Worm (Caenorhabditis elegans) whole organism, young adult: Measurements from ENCODE around the gene C08F1.6.

Experiments used
- B0035.1 ChIP-seq: sonication (generic microtip); optimal IDR thresholded peaks from 2 replicates; lab custom pipeline; 2016; ENCODE audit warnings: missing genetic modification characterization, mild to moderate bottlenecking, missing compliant biosample characterization, missing genotype, missing genetic modification reagents
- B0261.1 ChIP-seq: sonication (generic microtip); optimal IDR thresholded peaks from 2 replicates; lab custom pipeline; 2016; ENCODE audit warnings: mild to moderate bottlenecking, missing genetic modification characterization, moderate library complexity, missing compliant biosample characterization
- B0336.3 ChIP-seq: fragments of 200-800 bp; sonication (Bioruptor generic); IDR thresholded peaks from 2 replicates; pipeline ENCODE4 v1.3.6; 2022; ENCODE audit warnings: missing genetic modification characterization, missing compliant biosample characterization
- C17E4.6 ChIP-seq: fragments of 200-800 bp; sonication (Bioruptor generic); IDR thresholded peaks from 2 replicates; pipeline ENCODE4 v1.3.6; 2022; ENCODE audit warnings: missing genetic modification reagents, missing genetic modification characterization, missing compliant biosample characterization
- K12H6.12 ChIP-seq: fragments of 200-800 bp; sonication (Bioruptor generic); optimal IDR thresholded peaks from 2 replicates; lab custom pipeline; 2018; ENCODE audit warnings: mild to moderate bottlenecking, missing genetic modification characterization, missing compliant biosample characterization
- T26A5.8 ChIP-seq: sonication (generic microtip); optimal IDR thresholded peaks from 2 replicates; lab custom pipeline; 2016; ENCODE audit warnings: missing genetic modification characterization, missing compliant biosample characterization
- Y95B8A.8 ChIP-seq: fragments of 200-800 bp; sonication (Bioruptor generic); IDR thresholded peaks from 2 replicates; pipeline ENCODE4 v1.3.6; 2022; ENCODE audit warnings: missing genetic modification reagents, missing genetic modification characterization, missing compliant biosample characterization
- ZK185.1 ChIP-seq: sonication (generic microtip); optimal IDR thresholded peaks from 2 replicates; lab custom pipeline; 2016; ENCODE audit warnings: mild to moderate bottlenecking, missing genetic modification characterization, missing compliant biosample characterization; ENCODE audit not compliant: poor library complexity, severe bottlenecking
- akir-1 ChIP-seq: fragments of 200-800 bp; sonication (Bioruptor generic); optimal IDR thresholded peaks from 2 replicates; lab custom pipeline; 2018; ENCODE audit warnings: mild to moderate bottlenecking, missing genetic modification characterization, moderate library complexity, missing compliant biosample characterization
- atf-7 ChIP-seq: sonication (generic microtip); optimal IDR thresholded peaks from 2 replicates; lab custom pipeline; 2017; ENCODE audit warnings: mild to moderate bottlenecking, missing genetic modification characterization, missing compliant biosample characterization
- athp-1 ChIP-seq: sonication (generic microtip); optimal IDR thresholded peaks from 2 replicates; lab custom pipeline; 2017; ENCODE audit warnings: mild to moderate bottlenecking, missing genetic modification characterization, missing compliant biosample characterization
- attf-6 ChIP-seq: fragments of 200-800 bp; sonication (Bioruptor generic); IDR thresholded peaks from 2 replicates; pipeline ENCODE4 v1.3.6; 2022; ENCODE audit warnings: missing genetic modification reagents, missing genetic modification characterization, missing compliant biosample characterization
- cebp-1 ChIP-seq, 2 experiments: fragments of 200-800 bp in 1 of 2; sonication (Bioruptor generic) in 1 of 2; sonication (generic microtip) in 1 of 2; IDR thresholded peaks in 1 of 2; optimal IDR thresholded peaks in 1 of 2; 2 replicates each; pipeline versions ENCODE4 v1.3.6 to Lab custom; 2017 to 2022; ENCODE audit warnings: missing compliant biosample characterization in 2 of 2, missing genetic modification characterization in 2 of 2, mild to moderate bottlenecking in 1 of 2, missing genetic modification reagents in 1 of 2, moderate library complexity in 1 of 2
- ceh-40 ChIP-seq: fragments of 200-800 bp; sonication (Bioruptor generic); IDR thresholded peaks from 2 replicates; pipeline ENCODE4 v1.3.6; 2022; ENCODE audit warnings: missing genetic modification characterization, missing compliant biosample characterization
- ceh-79 ChIP-seq: sonication (generic microtip); optimal IDR thresholded peaks from 2 replicates; lab custom pipeline; 2017; ENCODE audit warnings: mild to moderate bottlenecking, missing genetic modification characterization, missing compliant biosample characterization
- chd-7 ChIP-seq: sonication (generic microtip); optimal IDR thresholded peaks from 2 replicates; lab custom pipeline; 2016; ENCODE audit warnings: mild to moderate bottlenecking, missing genetic modification characterization, moderate library complexity, missing compliant biosample characterization
- dox-1 ChIP-seq: fragments of 200-800 bp; sonication (Bioruptor generic); IDR thresholded peaks from 2 replicates; pipeline ENCODE4 v1.3.6; 2022; ENCODE audit warnings: missing genetic modification reagents, missing genetic modification characterization, missing compliant biosample characterization
- efl-1 ChIP-seq: fragments of 150-350 bp; optimal IDR thresholded peaks from 2 replicates; lab custom pipeline; 2014; ENCODE audit warnings: missing biosample characterization, missing genetic modification reagents, missing genetic modification characterization
- fkh-3 ChIP-seq: sonication (generic microtip); optimal IDR thresholded peaks from 2 replicates; lab custom pipeline; 2016; ENCODE audit warnings: mild to moderate bottlenecking, missing genetic modification characterization, missing compliant biosample characterization
- him-1 ChIP-seq: sonication (generic microtip); optimal IDR thresholded peaks from 2 replicates; lab custom pipeline; 2016; ENCODE audit warnings: missing genotype, missing genetic modification reagents, missing genetic modification characterization, missing compliant biosample characterization
- hlh-26 ChIP-seq: fragments of 200-800 bp; sonication (Bioruptor generic); conservative IDR thresholded peaks from 2 replicates; pipeline ENCODE4 v1.3.6; 2022; ENCODE audit warnings: missing genetic modification reagents, missing genetic modification characterization, missing compliant biosample characterization
- hsf-1 ChIP-seq: fragments of 200-800 bp; sonication (Bioruptor generic); IDR thresholded peaks from 2 replicates; pipeline ENCODE4 v1.3.6; 2022; ENCODE audit warnings: missing genetic modification reagents, missing genetic modification characterization, missing compliant biosample characterization
- let-526 ChIP-seq: fragments of 200-800 bp; sonication (Bioruptor generic); IDR thresholded peaks from 2 replicates; pipeline ENCODE4 v1.3.6; 2022; ENCODE audit warnings: missing genetic modification reagents, missing genetic modification characterization, missing compliant biosample characterization
- lin-35 ChIP-seq, 3 experiments: fragments of 150-350 bp in 2 of 3; sonication (generic microtip) in 1 of 3; optimal IDR thresholded peaks; 2 replicates each; lab custom pipeline; 2014 to 2018; ENCODE audit warnings: missing biosample characterization in 3 of 3, missing genetic modification characterization in 3 of 3, missing genetic modification reagents in 3 of 3
- madf-3 ChIP-seq: fragments of 200-800 bp; sonication (Bioruptor generic); IDR thresholded peaks from 2 replicates; pipeline ENCODE4 v1.3.6; 2022; ENCODE audit warnings: missing genetic modification reagents, missing genetic modification characterization, missing compliant biosample characterization
- madf-8 ChIP-seq: fragments of 200-800 bp; sonication (Bioruptor generic); conservative IDR thresholded peaks from 2 replicates; pipeline ENCODE4 v1.3.6; 2022; ENCODE audit warnings: missing genetic modification reagents, missing genetic modification characterization, missing compliant biosample characterization
- mxl-1 ChIP-seq: sonication (generic microtip); optimal IDR thresholded peaks from 2 replicates; lab custom pipeline; 2016; ENCODE audit warnings: missing genetic modification characterization, missing compliant biosample characterization
- nhr-120 ChIP-seq: fragments of 200-800 bp; sonication (Bioruptor generic); IDR thresholded peaks from 2 replicates; pipeline ENCODE4 v1.3.6; 2022; ENCODE audit warnings: missing genetic modification characterization, missing compliant biosample characterization
- nhr-27 ChIP-seq: fragments of 200-800 bp; sonication (Bioruptor generic); optimal IDR thresholded peaks from 2 replicates; lab custom pipeline; 2018; ENCODE audit warnings: mild to moderate bottlenecking, missing genetic modification characterization, moderate library complexity, missing compliant biosample characterization
- nhr-90 ChIP-seq: sonication (generic microtip); optimal IDR thresholded peaks from 2 replicates; lab custom pipeline; 2016; ENCODE audit warnings: missing genotype, mild to moderate bottlenecking, missing genetic modification characterization, missing compliant biosample characterization
- pha-4 ChIP-seq: fragments of 150-350 bp; sonication (generic microtip); optimal IDR thresholded peaks from 2 replicates; lab custom pipeline; 2014; ENCODE audit warnings: missing biosample characterization, missing genetic modification reagents, missing genetic modification characterization
- rcor-1 ChIP-seq: fragments of 200-800 bp; sonication (Bioruptor generic); IDR thresholded peaks from 2 replicates; pipeline ENCODE4 v1.3.6; 2022; ENCODE audit warnings: missing genetic modification reagents, missing genetic modification characterization, missing compliant biosample characterization
- sdz-38 ChIP-seq: sonication (generic microtip); optimal IDR thresholded peaks from 2 replicates; lab custom pipeline; 2016; ENCODE audit warnings: missing genotype, missing genetic modification characterization, missing compliant biosample characterization
- sptf-2 ChIP-seq: fragments of 200-800 bp; sonication (Bioruptor generic); optimal IDR thresholded peaks from 2 replicates; lab custom pipeline; 2018; ENCODE audit warnings: mild to moderate bottlenecking, missing genetic modification characterization, missing compliant biosample characterization
- tbx-9 ChIP-seq: sonication (generic microtip); optimal IDR thresholded peaks from 2 replicates; lab custom pipeline; 2016; ENCODE audit warnings: borderline replicate concordance, missing genetic modification characterization, inconsistent platforms, missing compliant biosample characterization
- unc-62 ChIP-seq: fragments of 150-350 bp; optimal IDR thresholded peaks from 2 replicates; lab custom pipeline; 2014; ENCODE audit warnings: missing biosample characterization, missing genetic modification reagents, missing genetic modification characterization
- xnd-1 ChIP-seq: sonication (generic microtip); optimal IDR thresholded peaks from 2 replicates; lab custom pipeline; 2016; ENCODE audit warnings: missing genotype, missing genetic modification reagents, missing genetic modification characterization, missing compliant biosample characterization
- ztf-28 ChIP-seq: fragments of 200-800 bp; sonication (Bioruptor generic); IDR thresholded peaks from 2 replicates; pipeline ENCODE4 v1.3.6; 2022; ENCODE audit warnings: missing genetic modification reagents, missing genetic modification characterization, missing compliant biosample characterization

C08F1.6 gene

DNA sequence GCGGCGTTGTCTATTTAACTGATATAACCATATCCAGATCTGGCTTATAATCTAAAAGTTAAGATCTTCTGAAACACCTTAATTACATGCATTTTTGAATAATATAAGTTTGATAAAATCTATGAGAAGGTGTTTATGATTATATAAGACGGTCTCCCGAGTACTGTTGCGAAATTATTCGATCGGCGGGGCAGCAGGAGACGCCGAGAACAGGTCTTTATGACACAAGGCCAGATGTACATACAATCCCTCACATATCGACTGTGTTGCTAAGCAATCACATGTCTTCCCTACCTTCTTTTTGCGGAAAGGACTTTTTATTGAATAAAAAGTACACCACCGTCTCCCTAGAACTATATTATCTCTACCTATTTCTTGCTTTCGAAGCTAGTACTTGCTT, 31.4 kb downstream of the C08F1.6 start, which contains the start of gene fbxb-53:
fbxb-53 (plus strand) TSS at position 301 of the 400 bp plus-strand sequence.
- no peak for TF ChIP-seq akir-1 (GFP tag; lab: Kevin White, UChicago)
- TF ChIP-seq ceh-79 (tag; lab: Kevin White, UChicago): no peak
- TF ChIP-seq unc-62 (GFP tag; lab: Kevin White, UChicago): no peak
- TF ChIP-seq dox-1 (GFP tag; lab: Robert Waterston, UW): no peak
- TF ChIP-seq lin-35 (GFP tag; optimal IDR thresholded peaks at IDR 0.05; lab: Kevin White, UChicago): no peak
- TF ChIP-seq mxl-1 (tag; lab: Kevin White, UChicago): no peak
- no peak for TF ChIP-seq Y95B8A.8
- no peak for TF ChIP-seq attf-6

- no peak for TF ChIP-seq K12H6.12
- no peak for TF ChIP-seq Y95B8A.8
- no peak for TF ChIP-seq ztf-28 (GFP tag; lab: Robert Waterston, UW)
- TF ChIP-seq pha-4 (tag; lab: Kevin White, UChicago): no peak
- TF ChIP-seq hlh-26 (GFP tag; lab: Robert Waterston, UW): no peak
- TF ChIP-seq cebp-1 (GFP tag; IDR thresholded peaks at IDR 0.05; lab: Robert Waterston, UW): no peak
- no peak for TF ChIP-seq cebp-1 (tag; optimal IDR thresholded peaks at IDR 0.05; lab: Kevin White, UChicago)
- TF ChIP-seq sptf-2 (GFP tag; lab: Kevin White, UChicago): no peak
- no peak for TF ChIP-seq madf-8 (GFP tag; lab: Robert Waterston, UW)
- no peak for TF ChIP-seq chd-7 (tag; lab: Kevin White, UChicago)
- TF ChIP-seq ceh-40 (GFP tag; lab: Robert Waterston, UW): no peak
- no peak for TF ChIP-seq rcor-1 (GFP tag; lab: Robert Waterston, UW)
- no peak for TF ChIP-seq atf-7
- no peak for TF ChIP-seq athp-1
These were observed 31.9 kb downstream of the C08F1.6 start, which contains the start of gene F36H5.17 for ce11 chrII:1756072-1756471. TSS of gene F36H5.17 (minus strand) at chrII:1756172.

DNA sequence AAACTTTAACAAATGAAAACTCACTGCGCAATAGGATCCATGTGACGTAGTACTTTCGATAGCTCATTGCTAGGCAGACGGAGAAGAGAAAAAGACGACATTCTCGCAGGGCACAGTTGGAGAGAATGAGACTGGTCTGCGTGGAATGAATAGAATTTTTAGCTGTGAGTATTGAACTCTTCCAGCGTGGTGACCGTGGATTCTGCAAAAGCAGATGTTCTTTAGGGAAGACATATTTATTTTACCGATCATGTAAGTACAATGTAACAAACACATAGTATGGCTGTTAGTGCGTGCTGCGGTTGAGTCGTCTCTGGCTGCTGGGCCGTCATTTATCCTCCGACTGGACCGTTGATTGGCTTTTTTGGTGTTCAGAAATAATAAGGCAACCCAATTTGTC, 35.0 kb downstream of the C08F1.6 start, which contains the start of gene F36H5.9:
F36H5.9 (minus strand) TSS at position 101 of the 400 bp plus-strand sequence.
- TF ChIP-seq cebp-1 (GFP tag; IDR thresholded peaks at IDR 0.05; lab: Robert Waterston, UW) (no peak), cebp-1 (tag; optimal IDR thresholded peaks at IDR 0.05; lab: Kevin White, UChicago) (no peak), Y95B8A.8 (no peak), attf-6 (no peak), C17E4.6 (no peak), T26A5.8 (tag; lab: Kevin White, UChicago) (no peak), B0336.3 (GFP tag; lab: Robert Waterston, UW) (no peak), tbx-9 (tag; lab: Kevin White, UChicago) (no peak), efl-1 (GFP tag; lab: Kevin White, UChicago) (no peak), fkh-3 (tag; lab: Kevin White, UChicago) (no peak), him-1 (tag; lab: Kevin White, UChicago) (no peak), let-526 (no peak), nhr-90 (tag; lab: Kevin White, UChicago) (no peak), B0035.1 (tag; lab: Kevin White, UChicago) (no peak), nhr-120 (GFP tag; lab: Robert Waterston, UW) (no peak), madf-3 (GFP tag; lab: Robert Waterston, UW) (no peak), sdz-38 (tag; lab: Kevin White, UChicago) (no peak), akir-1 (GFP tag; lab: Kevin White, UChicago) (no peak)

DNA sequence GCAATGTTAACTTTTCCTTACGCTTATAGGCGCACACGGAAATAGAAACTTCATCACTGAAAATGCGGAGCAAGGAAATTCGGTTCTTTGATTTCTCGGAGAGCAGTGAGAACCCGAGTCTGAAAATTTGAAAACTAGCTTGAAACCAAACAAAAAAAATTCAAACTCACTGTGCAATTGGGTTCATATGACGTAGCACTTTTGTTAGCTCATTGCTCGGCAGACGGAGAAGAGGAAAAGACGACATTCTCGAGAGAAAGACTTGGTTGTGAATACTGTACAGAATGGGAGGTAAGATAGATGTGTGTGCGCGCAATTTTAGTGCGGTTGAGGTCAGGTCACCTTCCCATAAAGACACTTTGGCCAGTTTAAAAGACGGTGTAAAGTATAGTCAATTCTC, 37.6 kb downstream of the C08F1.6 start, which contains the start of the genes F36H5.13 and F36H5.8:
F36H5.13 (minus strand) TSS at position 101 of the 400 bp plus-strand sequence.
F36H5.8 (minus strand) TSS at position 274 of the 400 bp plus-strand sequence.
- TF ChIP-seq let-526 (no peak), hsf-1 (no peak), ZK185.1 (tag; lab: Kevin White, UChicago) (no peak), nhr-27 (no peak), ztf-28 (GFP tag; lab: Robert Waterston, UW) (no peak), B0261.1 (tag; lab: Kevin White, UChicago) (no peak), xnd-1 (tag; lab: Kevin White, UChicago) (no peak)
